Fruit fly (Drosophila melanogaster) whole organism, embryonic: ENCODE results near the gene Tpst.

Source experiments
- CG2678 ChIP-seq: fragments of 200-800 bp; sonication (Bioruptor generic); optimal IDR thresholded peaks from 3 replicates; lab custom pipeline; 2019; ENCODE audit warnings: missing biosample characterization, mild to moderate bottlenecking, missing genetic modification characterization, moderate library complexity
- CG31441 ChIP-seq: fragments of 200-800 bp; sonication (Bioruptor generic); IDR thresholded peaks from 2 replicates; pipeline ENCODE4 v1.3.6; 2022; ENCODE audit warnings: missing biosample characterization, missing genetic modification characterization
- CkIIα-i1 ChIP-seq: fragments of 200-800 bp; sonication (Bioruptor generic); IDR thresholded peaks from 2 replicates; pipeline ENCODE4 v1.3.6; 2022; ENCODE audit warnings: missing biosample characterization, missing genetic modification characterization
- az2 ChIP-seq: fragments of 200-800 bp; sonication (Bioruptor generic); optimal IDR thresholded peaks from 3 replicates; lab custom pipeline; 2016; ENCODE audit warnings: missing biosample characterization, missing genetic modification characterization
- cad ChIP-seq: fragments of >200 bp; optimal IDR thresholded peaks from 2 replicates; lab custom pipeline; 2017; ENCODE audit warnings: missing biosample characterization, missing genetic modification characterization
- pan ChIP-seq, 4 experiments: fragments of >200 bp in 3 of 4; fragments of 200-800 bp in 1 of 4; sonication (Bioruptor generic) in 1 of 4; optimal IDR thresholded peaks in 3 of 4; IDR thresholded peaks in 1 of 4; 2 replicates each; pipeline versions ENCODE4 v1.3.6 to Lab custom; 2017 to 2022; ENCODE audit warnings: missing biosample characterization in 2 of 4, missing genetic modification characterization in 2 of 4, mixed read lengths in 1 of 4

- TF ChIP-seq cad (GFP tag; lab: Kevin White, UChicago) (no peak), CkIIα-i1 (GFP tag; lab: Robert Waterston, UW) (no peak), CG2678 (no peak), pan (optimal IDR thresholded peaks at IDR 0.05; lab: Kevin White, UChicago) (no peak), pan (GFP tag; optimal IDR thresholded peaks at IDR 0.05 in 1 of 2, IDR thresholded peaks at IDR 0.05 in 1 of 2) (no peak), CG31441 (GFP tag; lab: Robert Waterston, UW) (no peak), az2 (GFP tag; lab: Kevin White, UChicago) (no peak)
Observed at dm6 chrX:13604499-13604898, 40.9 kb downstream of the Tpst start.
